Worm (Caenorhabditis elegans): ENCODE data around the gene mdt-4.

- TF ChIP-seq ama-1 (optimal IDR thresholded peaks at IDR 0.05) = no peak
- no peak for TF ChIP-seq ama-1 (GFP tag; optimal IDR thresholded peaks at IDR 0.05)
- TF ChIP-seq lin-54 (GFP tag; optimal IDR thresholded peaks at IDR 0.05) = no peak
- no peak for TF ChIP-seq lin-40 (tag; optimal IDR thresholded peaks at IDR 0.05)
- no peak for TF ChIP-seq ztf-6 (GFP tag; IDR thresholded peaks at IDR 0.05)
- TF ChIP-seq snpc-1.3 (tag; optimal IDR thresholded peaks at IDR 0.05; ENCODE audit: insufficient read depth) = no peak
- no peak for TF ChIP-seq dpl-1 (GFP tag; optimal IDR thresholded peaks at IDR 0.05)
- no peak for TF ChIP-seq ets-4 (GFP tag; optimal IDR thresholded peaks at IDR 0.05)
- TF ChIP-seq Y67H2A.10 (GFP tag; conservative IDR thresholded peaks at IDR 0.05) = no peak
- no peak for TF ChIP-seq cebp-2 (GFP tag; IDR thresholded peaks at IDR 0.05)
- TF ChIP-seq ztf-25 (GFP tag; IDR thresholded peaks at IDR 0.05) = no peak
- no peak for TF ChIP-seq snpc-4 (GFP tag; optimal IDR thresholded peaks at IDR 0.05)
- no peak for TF ChIP-seq snpc-4 (tag; optimal IDR thresholded peaks at IDR 0.05)
- no peak for TF ChIP-seq madf-6 (GFP tag; IDR thresholded peaks at IDR 0.05)
- no peak for TF ChIP-seq lin-35 (GFP tag; optimal IDR thresholded peaks at IDR 0.05)
- TF ChIP-seq egl-44 (GFP tag; IDR thresholded peaks at IDR 0.05) = no peak
Observed at ce11 chrII:4941541-4942206, 2.1 kb downstream of the mdt-4 start, which contains the start of gene ZK546.19.
